Fruit fly (Drosophila melanogaster) whole organism, embryonic: ENCODE measurements around the gene Fkbp59.

Experiments used
- Abd-B ChIP-seq: fragments of 200-800 bp; sonication (Bioruptor generic); optimal IDR thresholded peaks from 2 replicates; lab custom pipeline; 2018; ENCODE audit warnings: missing biosample characterization, mild to moderate bottlenecking, missing genetic modification characterization, moderate library complexity
- BtbVII ChIP-seq: fragments of 200-800 bp; sonication (Bioruptor generic); optimal IDR thresholded peaks from 3 replicates; lab custom pipeline; 2017; ENCODE audit warnings: missing biosample characterization, mild to moderate bottlenecking, missing genetic modification characterization
- C15 ChIP-seq: fragments of 200-800 bp; sonication (Bioruptor generic); IDR thresholded peaks from 3 replicates; pipeline ENCODE4 v1.3.6; 2022; ENCODE audit warnings: missing biosample characterization, missing genetic modification characterization
- CG10267 ChIP-seq: fragments of 200-800 bp; sonication (Bioruptor generic); optimal IDR thresholded peaks from 2 replicates; lab custom pipeline; 2018; ENCODE audit warnings: missing biosample characterization, mild to moderate bottlenecking, missing genetic modification characterization, moderate library complexity
- CG10959 ChIP-seq: fragments of 200-800 bp; sonication (Bioruptor generic); IDR thresholded peaks from 2 replicates; pipeline ENCODE4 v1.3.6; 2022; ENCODE audit warnings: missing biosample characterization, missing genetic modification characterization
- CG11093 ChIP-seq: fragments of 200-800 bp; sonication (Bioruptor generic); IDR thresholded peaks from 3 replicates; pipeline ENCODE4 v1.3.6; 2022; ENCODE audit warnings: missing biosample characterization, missing genetic modification characterization
- CG15601 ChIP-seq: fragments of 200-800 bp; sonication (Bioruptor generic); optimal IDR thresholded peaks from 3 replicates; lab custom pipeline; 2019; ENCODE audit warnings: missing biosample characterization, mild to moderate bottlenecking, missing genetic modification characterization, moderate library complexity
- CG17385 ChIP-seq: fragments of 200-800 bp; sonication (Bioruptor generic); optimal IDR thresholded peaks from 3 replicates; lab custom pipeline; 2018; ENCODE audit warnings: missing biosample characterization, mild to moderate bottlenecking, missing genetic modification characterization
- CG18599 ChIP-seq: fragments of 200-800 bp; sonication (Bioruptor generic); optimal IDR thresholded peaks from 3 replicates; lab custom pipeline; 2017; ENCODE audit warnings: missing biosample characterization, missing genetic modification characterization, mild to moderate bottlenecking, moderate library complexity, missing genetic modification reagents
- CG2120 ChIP-seq: fragments of 200-800 bp; sonication (Bioruptor generic); optimal IDR thresholded peaks from 3 replicates; lab custom pipeline; 2016; ENCODE audit warnings: missing biosample characterization, missing genetic modification characterization
- CG4282 ChIP-seq: fragments of 200-800 bp; sonication (Bioruptor generic); optimal IDR thresholded peaks from 2 replicates; lab custom pipeline; 2016; ENCODE audit warnings: missing biosample characterization, missing genetic modification characterization
- CG4854 ChIP-seq: fragments of 200-800 bp; sonication (Bioruptor generic); optimal IDR thresholded peaks from 2 replicates; lab custom pipeline; 2016; ENCODE audit warnings: missing biosample characterization, missing genetic modification characterization, inconsistent platforms
- CG7987 ChIP-seq: fragments of 200-800 bp; sonication (Bioruptor generic); optimal IDR thresholded peaks from 2 replicates; lab custom pipeline; 2018; ENCODE audit warnings: missing biosample characterization, mild to moderate bottlenecking, missing genetic modification characterization, moderate library complexity
- CG8281 ChIP-seq: fragments of 200-800 bp; sonication (Bioruptor generic); optimal IDR thresholded peaks from 2 replicates; lab custom pipeline; 2018; ENCODE audit warnings: missing biosample characterization, mild to moderate bottlenecking, missing genetic modification characterization, moderate library complexity
- CG8478 ChIP-seq: fragments of >200 bp; optimal IDR thresholded peaks from 2 replicates; lab custom pipeline; 2018
- CG9797 ChIP-seq: fragments of 200-800 bp; sonication (Bioruptor generic); optimal IDR thresholded peaks from 3 replicates; lab custom pipeline; 2018; ENCODE audit warnings: missing biosample characterization, mild to moderate bottlenecking, missing genetic modification characterization
- CG9876 ChIP-seq: fragments of 200-800 bp; sonication (Bioruptor generic); optimal IDR thresholded peaks from 2 replicates; lab custom pipeline; 2016; ENCODE audit warnings: missing biosample characterization, missing genetic modification characterization
- Dip3 ChIP-seq: fragments of 200-800 bp; sonication (Bioruptor generic); optimal IDR thresholded peaks from 3 replicates; lab custom pipeline; 2016; ENCODE audit warnings: missing biosample characterization, missing genetic modification characterization
- E2f1 ChIP-seq: fragments of 200-800 bp; sonication (Bioruptor generic); IDR thresholded peaks from 2 replicates; pipeline ENCODE4 v1.3.6; 2022; ENCODE audit warnings: missing biosample characterization, missing genetic modification characterization
- Ets97D ChIP-seq: fragments of 200-800 bp; sonication (Bioruptor generic); optimal IDR thresholded peaks from 3 replicates; lab custom pipeline; 2016; ENCODE audit warnings: missing biosample characterization, missing genetic modification characterization
- Fer2 ChIP-seq: fragments of 200-800 bp; sonication (Bioruptor generic); optimal IDR thresholded peaks from 2 replicates; lab custom pipeline; 2018; ENCODE audit warnings: missing biosample characterization, mild to moderate bottlenecking, missing genetic modification characterization, moderate library complexity
- HLH3B ChIP-seq: fragments of 200-800 bp; sonication (Bioruptor generic); IDR thresholded peaks from 2 replicates; pipeline ENCODE4 v1.3.6; 2022; ENCODE audit warnings: missing biosample characterization, missing genetic modification characterization
- HLHmδ ChIP-seq: fragments of 200-800 bp; sonication (Bioruptor generic); optimal IDR thresholded peaks from 2 replicates; lab custom pipeline; 2018; ENCODE audit warnings: missing biosample characterization, mild to moderate bottlenecking, missing genetic modification characterization, moderate library complexity
- HmgD ChIP-seq: fragments of 200-800 bp; sonication (Bioruptor generic); optimal IDR thresholded peaks from 3 replicates; lab custom pipeline; 2016; ENCODE audit warnings: missing biosample characterization, missing genetic modification characterization
- Hr3 ChIP-seq: fragments of 200-800 bp; sonication (Bioruptor generic); optimal IDR thresholded peaks from 3 replicates; lab custom pipeline; 2016; ENCODE audit warnings: missing biosample characterization, missing genetic modification characterization
- NC2α ChIP-seq: fragments of 200-800 bp; sonication (Bioruptor generic); optimal IDR thresholded peaks from 2 replicates; lab custom pipeline; 2016; ENCODE audit warnings: missing biosample characterization, missing genetic modification characterization
- Nf-YA ChIP-seq: fragments of 200-800 bp; sonication (Bioruptor generic); IDR thresholded peaks from 2 replicates; pipeline ENCODE4 v1.3.6; 2022; ENCODE audit warnings: missing biosample characterization, missing genetic modification characterization
- Nf-YC ChIP-seq: fragments of 200-800 bp; optimal IDR thresholded peaks from 3 replicates; lab custom pipeline; 2019; ENCODE audit warnings: missing biosample characterization, mild to moderate bottlenecking, missing genetic modification characterization, moderate library complexity
- Oli ChIP-seq: fragments of 200-800 bp; sonication (Bioruptor generic); optimal IDR thresholded peaks from 2 replicates; lab custom pipeline; 2018; ENCODE audit warnings: missing biosample characterization, mild to moderate bottlenecking, missing genetic modification characterization, moderate library complexity
- Poxn ChIP-seq: fragments of 200-800 bp; sonication (Bioruptor generic); IDR thresholded peaks from 2 replicates; pipeline ENCODE4 v1.3.6; 2022; ENCODE audit warnings: missing biosample characterization, missing genetic modification characterization
- Side ChIP-seq: fragments of 200-800 bp; sonication (Bioruptor generic); optimal IDR thresholded peaks from 2 replicates; lab custom pipeline; 2016; ENCODE audit warnings: missing biosample characterization, missing genetic modification characterization
- Spps ChIP-seq: fragments of 200-800 bp; sonication (Bioruptor generic); optimal IDR thresholded peaks from 2 replicates; lab custom pipeline; 2018; ENCODE audit warnings: missing biosample characterization, mild to moderate bottlenecking, missing genetic modification characterization
- al ChIP-seq: fragments of 200-800 bp; sonication (Bioruptor generic); IDR thresholded peaks from 2 replicates; pipeline ENCODE4 v1.3.6; 2022; ENCODE audit warnings: missing biosample characterization, missing genetic modification characterization
- ash1 ChIP-seq: fragments of 200-800 bp; sonication (Bioruptor generic); optimal IDR thresholded peaks from 2 replicates; lab custom pipeline; 2018; ENCODE audit warnings: missing biosample characterization, mild to moderate bottlenecking, missing genetic modification characterization
- az2 ChIP-seq: fragments of 200-800 bp; sonication (Bioruptor generic); optimal IDR thresholded peaks from 3 replicates; lab custom pipeline; 2016; ENCODE audit warnings: missing biosample characterization, missing genetic modification characterization
- bsh ChIP-seq, 2 experiments: fragments of 200-800 bp; sonication (Bioruptor generic); optimal IDR thresholded peaks; 2 replicates each; lab custom pipeline; 2017 to 2018; ENCODE audit warnings: mild to moderate bottlenecking in 2 of 2, missing biosample characterization in 2 of 2, missing genetic modification characterization in 2 of 2, moderate library complexity in 1 of 2
- btn ChIP-seq: fragments of 200-800 bp; sonication (Bioruptor generic); optimal IDR thresholded peaks from 2 replicates; lab custom pipeline; 2016; ENCODE audit warnings: missing biosample characterization, missing genetic modification characterization
- dan ChIP-seq: fragments of 200-800 bp; sonication (Bioruptor generic); IDR thresholded peaks from 2 replicates; pipeline ENCODE4 v1.3.6; 2022; ENCODE audit warnings: missing biosample characterization, missing genetic modification characterization
- dysf ChIP-seq: fragments of 200-800 bp; sonication (Bioruptor generic); IDR thresholded peaks from 3 replicates; pipeline ENCODE4 v1.3.6; 2022; ENCODE audit warnings: missing biosample characterization, missing genetic modification characterization
- esg ChIP-seq: fragments of 200-800 bp; sonication (Bioruptor generic); conservative IDR thresholded peaks from 2 replicates; pipeline ENCODE4 v1.3.6; 2022; ENCODE audit warnings: missing biosample characterization, missing genetic modification characterization
- grau ChIP-seq: fragments of 200-800 bp; optimal IDR thresholded peaks from 3 replicates; lab custom pipeline; 2019; ENCODE audit warnings: missing biosample characterization, mild to moderate bottlenecking, missing genetic modification characterization, moderate library complexity
- her ChIP-seq: fragments of 200-800 bp; sonication (Bioruptor generic); optimal IDR thresholded peaks from 2 replicates; lab custom pipeline; 2016; ENCODE audit warnings: missing biosample characterization, missing genetic modification characterization
- repo ChIP-seq: fragments of 200-800 bp; sonication (Bioruptor generic); optimal IDR thresholded peaks from 2 replicates; lab custom pipeline; 2016; ENCODE audit warnings: missing biosample characterization, missing genetic modification characterization
- salm ChIP-seq: fragments of 200-800 bp; sonication (Bioruptor generic); optimal IDR thresholded peaks from 2 replicates; lab custom pipeline; 2018; ENCODE audit warnings: missing biosample characterization, mild to moderate bottlenecking, missing genetic modification characterization
- sd ChIP-seq: fragments of 200-800 bp; sonication (Bioruptor generic); optimal IDR thresholded peaks from 3 replicates; lab custom pipeline; 2018; ENCODE audit warnings: missing biosample characterization, mild to moderate bottlenecking, missing genetic modification characterization, moderate library complexity
- sob ChIP-seq: fragments of 200-800 bp; sonication (Bioruptor generic); IDR thresholded peaks from 2 replicates; pipeline ENCODE4 v1.3.6; 2022; ENCODE audit warnings: missing biosample characterization, missing genetic modification characterization
- sqz ChIP-seq: fragments of 200-800 bp; sonication (Bioruptor generic); optimal IDR thresholded peaks from 3 replicates; lab custom pipeline; 2018; ENCODE audit warnings: missing biosample characterization, mild to moderate bottlenecking, missing genetic modification characterization
- tio ChIP-seq: fragments of 200-800 bp; sonication (Bioruptor generic); optimal IDR thresholded peaks from 2 replicates; lab custom pipeline; 2017; ENCODE audit warnings: missing biosample characterization, missing genetic modification characterization, inconsistent platforms
- vnd ChIP-seq: fragments of 200-800 bp; sonication (Bioruptor generic); IDR thresholded peaks from 3 replicates; pipeline ENCODE4 v1.3.6; 2022; ENCODE audit warnings: missing biosample characterization, missing genetic modification characterization; ENCODE audit not compliant: partially characterized antibody
- yki ChIP-seq: fragments of >200 bp; optimal IDR thresholded peaks from 3 replicates; lab custom pipeline; 2018

Fkbp59 gene

DNA sequence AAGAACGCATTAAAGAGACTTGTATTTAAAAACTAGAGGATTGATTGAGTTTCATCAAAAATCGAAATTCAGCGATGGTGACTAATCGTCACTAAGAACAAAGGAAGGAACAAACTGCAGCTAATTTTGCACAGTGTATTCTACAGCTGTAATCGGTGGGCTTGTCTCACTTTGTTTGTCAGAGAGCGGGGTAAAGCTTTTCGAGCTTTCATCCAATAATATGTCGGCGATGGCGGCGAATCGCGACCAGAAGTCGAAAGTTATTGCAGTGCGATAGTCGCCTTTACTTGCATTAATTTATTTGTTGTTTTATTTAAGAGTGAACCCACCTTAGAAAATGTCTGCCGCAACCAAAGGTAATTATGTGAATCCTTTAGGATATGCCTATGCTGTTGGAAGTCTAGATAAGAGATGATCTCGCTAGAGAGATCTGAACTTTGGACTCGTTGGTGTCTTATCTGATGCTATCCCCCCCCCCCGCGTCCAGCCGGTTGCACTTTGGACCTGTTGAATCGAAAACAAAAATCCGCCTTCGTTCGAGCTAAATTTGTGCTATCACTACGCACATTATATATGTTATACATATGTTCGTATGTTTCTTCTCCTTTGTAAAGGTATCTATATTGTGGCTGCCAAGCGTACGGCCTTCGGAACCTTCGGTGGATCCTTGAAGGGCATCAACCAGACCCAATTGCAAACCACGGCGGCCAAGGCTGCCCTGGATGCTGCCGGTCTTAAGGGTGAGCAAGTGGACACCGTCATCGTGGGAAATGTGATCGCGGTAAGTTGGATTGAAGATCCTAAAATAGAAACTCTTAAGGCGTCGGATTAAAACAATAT, 27.4 kb downstream of the Fkbp59 start, which contains the start of gene yip2 (continued):
- TF ChIP-seq Hr3 (GFP tag; lab: Kevin White, UChicago) (peak; percentile 16), HmgD (GFP tag; lab: Kevin White, UChicago) (no peak), sqz (GFP tag; lab: Kevin White, UChicago) (no peak), C15 (GFP tag; lab: Robert Waterston, UW) (no peak), HLHmδ (GFP tag; lab: Kevin White, UChicago) (no peak), esg (GFP tag; lab: Robert Waterston, UW) (no peak), sob (GFP tag; lab: Robert Waterston, UW) (peak; percentile 72; the same call in 1 of the 2 replicates), Poxn (GFP tag; lab: Robert Waterston, UW) (no peak), btn (GFP tag; lab: Kevin White, UChicago) (no peak), CG4854 (peak; percentile 5), CG15601 (peak; percentile 30), CG9876 (GFP tag; lab: Kevin White, UChicago) (no peak), bsh (GFP tag; optimal IDR thresholded peaks at IDR 0.05; lab: Kevin White, UChicago) (peak; percentile 58 to 100), grau (tag; lab: Kevin White, UChicago) (peak; percentile 70), HLH3B (GFP tag; lab: Robert Waterston, UW) (peak; percentile 65), dysf (GFP tag; lab: Robert Waterston, UW) (peak; percentile 67; the same call in 1 of the 3 replicates), Oli (tag; lab: Kevin White, UChicago) (peak; percentile 49), Fer2 (tag; lab: Kevin White, UChicago) (no peak), CG8281 (tag; lab: Kevin White, UChicago) (no peak), az2 (GFP tag; lab: Kevin White, UChicago) (peak; percentile 53), tio (no peak), E2f1 (peak; percentile 17; the same call in 1 of the 2 replicates), CG11093 (GFP tag; lab: Robert Waterston, UW) (no peak), salm (tag; lab: Kevin White, UChicago) (peak; percentile 29), Abd-B (GFP tag; lab: Kevin White, UChicago) (no peak), Side (peak; percentile 30), al (no peak; the same call in 1 of the 2 replicates), CG4282 (GFP tag; lab: Kevin White, UChicago) (peak; percentile 36), Spps (tag; lab: Kevin White, UChicago) (no peak), yki (no peak), Ets97D (GFP tag; lab: Kevin White, UChicago) (peak; percentile 15), Nf-YC (peak; percentile 67), dan (GFP tag; lab: Robert Waterston, UW) (no peak), CG10267 (tag; lab: Kevin White, UChicago) (peak; percentile 36), sd (tag; lab: Kevin White, UChicago) (no peak), ash1 (GFP tag; lab: Kevin White, UChicago) (no peak), CG18599 (GFP tag; lab: Kevin White, UChicago) (peak; percentile 73), her (GFP tag; lab: Kevin White, UChicago) (peak; percentile 75), vnd (GFP tag; lab: Robert Waterston, UW) (no peak), NC2α (GFP tag; lab: Kevin White, UChicago) (no peak), CG17385 (peak; percentile 69), repo (GFP tag; lab: Kevin White, UChicago) (no peak), Nf-YA (GFP tag; lab: Robert Waterston, UW) (peak; percentile 51; the same call in 1 of the 2 replicates), CG7987 (peak; percentile 37), CG10959 (no peak), BtbVII (GFP tag; lab: Kevin White, UChicago) (peak; percentile 71), CG2120 (GFP tag; lab: Kevin White, UChicago) (peak; percentile 83), CG9797 (GFP tag; lab: Kevin White, UChicago) (no peak), CG8478 (lab: Kevin White, UChicago) (no peak), Dip3 (GFP tag; lab: Kevin White, UChicago) (peak; percentile 52)
